Worm (Caenorhabditis elegans): Measurements from ENCODE around the gene F48A11.4.

DNA sequence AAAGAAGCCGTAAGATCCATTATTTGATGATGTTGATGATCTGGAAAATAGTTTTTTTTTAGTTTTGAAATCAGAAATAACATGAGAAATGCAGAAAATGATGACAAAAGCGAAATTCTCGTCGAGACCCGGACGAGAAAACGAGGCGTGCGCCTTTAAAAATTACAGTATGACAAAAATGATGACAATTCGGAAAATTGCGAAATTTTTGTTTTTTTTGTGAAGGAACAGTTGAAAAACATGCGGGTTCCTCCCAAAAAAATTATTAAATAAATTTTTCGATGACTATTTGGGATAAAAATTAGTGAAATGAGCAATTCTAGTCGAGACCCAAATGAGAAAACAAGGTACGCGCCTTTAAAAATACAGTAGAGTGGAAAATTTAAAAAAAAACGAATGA, 4.2 kb upstream of the F48A11.4 start, which contains the start of gene ubxn-3:
- TF ChIP-seq tbx-2 (tag; optimal IDR thresholded peaks at IDR 0.05): no peak
- TF ChIP-seq nhr-76 (tag; optimal IDR thresholded peaks at IDR 0.05): no peak
- no peak for TF ChIP-seq mep-1 (tag; optimal IDR thresholded peaks at IDR 0.05)
- no peak for TF ChIP-seq swsn-7 (tag; optimal IDR thresholded peaks at IDR 0.05)
- no peak for TF ChIP-seq nhr-85 (tag)
- no peak for TF ChIP-seq ceh-88 (GFP tag; IDR thresholded peaks at IDR 0.05)
- no peak for TF ChIP-seq ama-1 (optimal IDR thresholded peaks at IDR 0.05)
- no peak for TF ChIP-seq vab-15 (tag; optimal IDR thresholded peaks at IDR 0.05)
- no peak for TF ChIP-seq nhr-90 (tag; optimal IDR thresholded peaks at IDR 0.05; ENCODE audit: poor library complexity)
- TF ChIP-seq unc-62 (GFP tag; optimal IDR thresholded peaks at IDR 0.05): no peak
- no peak for TF ChIP-seq dsc-1 (tag; optimal IDR thresholded peaks at IDR 0.05)
- no peak for TF ChIP-seq jun-1 (tag; optimal IDR thresholded peaks at IDR 0.05)
